Worm (Caenorhabditis elegans): ENCODE measurements around the gene aqp-6.

DNA sequence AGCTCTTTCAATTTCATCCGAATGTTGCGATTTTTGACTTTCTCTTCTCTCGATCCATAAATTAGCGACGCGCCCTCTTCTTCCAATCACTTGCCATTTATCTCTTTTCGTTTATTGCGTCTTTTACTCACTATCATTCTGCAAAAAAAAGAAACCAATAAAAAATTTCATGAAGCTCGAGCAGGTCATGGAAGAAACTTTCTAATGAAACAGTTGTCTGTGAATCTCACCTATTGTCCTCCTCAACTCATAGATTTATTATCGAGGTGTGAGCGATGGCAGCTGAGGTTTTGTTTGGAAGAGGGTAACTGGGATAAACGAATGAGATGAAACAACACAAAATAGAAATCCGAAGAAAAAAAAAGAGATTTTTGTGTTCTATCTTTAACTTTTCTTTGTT is 16.0 kb downstream of the aqp-6 start:
- TF ChIP-seq ama-1 (optimal IDR thresholded peaks at IDR 0.05), result no peak
- no peak for TF ChIP-seq tbx-37 (GFP tag; conservative IDR thresholded peaks at IDR 0.05)
- no peak for TF ChIP-seq ets-7 (tag; optimal IDR thresholded peaks at IDR 0.05)
- TF ChIP-seq B0310.2 (tag; optimal IDR thresholded peaks at IDR 0.05), result no peak
- TF ChIP-seq F13C5.2 (tag; optimal IDR thresholded peaks at IDR 0.05), result no peak
- no peak for TF ChIP-seq sea-1 (GFP tag; conservative IDR thresholded peaks at IDR 0.05)
- no peak for TF ChIP-seq hnd-1 (tag; optimal IDR thresholded peaks at IDR 0.05)
- no peak for TF ChIP-seq flt-1 (GFP tag; IDR thresholded peaks at IDR 0.05)
- no peak for TF ChIP-seq hmg-4 (GFP tag; optimal IDR thresholded peaks at IDR 0.05)
- no peak for TF ChIP-seq hmbx-1 (tag; optimal IDR thresholded peaks at IDR 0.05)
- TF ChIP-seq tra-4 (tag; optimal IDR thresholded peaks at IDR 0.05), result no peak
- TF ChIP-seq pes-1 (GFP tag; IDR thresholded peaks at IDR 0.05), result no peak
- no peak for TF ChIP-seq tbx-11 (GFP tag; IDR thresholded peaks at IDR 0.05)

All from whole organism, early embryonic.